Fruit fly (Drosophila melanogaster) whole organism: ENCODE data around the gene unk.

ENCODE experiments used
- EcR ChIP-seq, 2 experiments: fragments of >200 bp; optimal IDR thresholded peaks; 2 replicates each; lab custom pipeline; 2017; ENCODE audit warnings: missing biosample characterization in 2 of 2, missing genetic modification characterization in 2 of 2, missing genetic modification reagents in 2 of 2
- psq ChIP-seq: fragments of >200 bp; optimal IDR thresholded peaks from 2 replicates; lab custom pipeline; 2017

- TF ChIP-seq psq (lab: Kevin White, UChicago) (no peak), EcR (GFP tag; optimal IDR thresholded peaks at IDR 0.05; lab: Kevin White, UChicago) (no peak)
Measured at dm6 chr3R:23178052-23178591, 20.5 kb upstream of the unk start.
